Fruit fly (Drosophila melanogaster) whole organism, embryonic: ENCODE measurements around the gene Pex7.

Experiments used
- Adf1 ChIP-seq: fragments of 200-800 bp; sonication (Bioruptor generic); IDR thresholded peaks from 2 replicates; pipeline ENCODE4 v1.3.6; 2022; ENCODE audit warnings: missing biosample characterization, missing genetic modification characterization
- BEAF-32 ChIP-seq: fragments of 200-800 bp; sonication (Bioruptor generic); optimal IDR thresholded peaks from 3 replicates; lab custom pipeline; 2017; ENCODE audit warnings: missing biosample characterization, missing genetic modification characterization, mild to moderate bottlenecking, moderate library complexity, missing genetic modification reagents
- CG1024 ChIP-seq: fragments of 200-800 bp; sonication (Bioruptor generic); IDR thresholded peaks from 2 replicates; pipeline ENCODE4 v1.3.6; 2022; ENCODE audit warnings: missing biosample characterization, missing genetic modification characterization
- CG12744 ChIP-seq: fragments of 200-800 bp; sonication (Bioruptor generic); optimal IDR thresholded peaks from 2 replicates; lab custom pipeline; 2016; ENCODE audit warnings: missing biosample characterization, missing genetic modification characterization
- CG13287 ChIP-seq: fragments of 200-800 bp; sonication (Bioruptor generic); IDR thresholded peaks from 2 replicates; pipeline ENCODE4 v1.3.6; 2022; ENCODE audit warnings: missing biosample characterization, missing genetic modification characterization; ENCODE audit not compliant: partially characterized antibody
- CG13424 ChIP-seq: fragments of 200-800 bp; sonication (Bioruptor generic); optimal IDR thresholded peaks from 2 replicates; lab custom pipeline; 2019; ENCODE audit warnings: missing biosample characterization, mild to moderate bottlenecking, missing genetic modification characterization, moderate library complexity
- CG13624 ChIP-seq: fragments of 200-800 bp; sonication (Bioruptor generic); optimal IDR thresholded peaks from 2 replicates; lab custom pipeline; 2016; ENCODE audit warnings: missing biosample characterization, missing genetic modification characterization
- CG14014 ChIP-seq: fragments of 200-800 bp; sonication (Bioruptor generic); IDR thresholded peaks from 2 replicates; pipeline ENCODE4 v1.3.6; 2022; ENCODE audit warnings: missing biosample characterization, missing genetic modification characterization
- CG17328 ChIP-seq: fragments of 200-800 bp; sonication (Bioruptor generic); IDR thresholded peaks from 2 replicates; pipeline ENCODE4 v1.3.6; 2022; ENCODE audit warnings: missing biosample characterization, missing genetic modification characterization
- CG18262 ChIP-seq: fragments of 200-800 bp; optimal IDR thresholded peaks from 3 replicates; lab custom pipeline; 2019; ENCODE audit warnings: missing biosample characterization, mild to moderate bottlenecking, missing genetic modification characterization, moderate library complexity
- CG1832 ChIP-seq: fragments of 200-800 bp; sonication (Bioruptor generic); optimal IDR thresholded peaks from 2 replicates; lab custom pipeline; 2017; ENCODE audit warnings: missing biosample characterization, mild to moderate bottlenecking, missing genetic modification characterization, inconsistent platforms
- CG2889 ChIP-seq: fragments of 200-800 bp; sonication (Bioruptor generic); IDR thresholded peaks from 3 replicates; pipeline ENCODE4 v1.3.6; 2022; ENCODE audit warnings: missing biosample characterization, missing genetic modification characterization
- CG3281 ChIP-seq: fragments of 200-800 bp; sonication (Bioruptor generic); optimal IDR thresholded peaks from 3 replicates; lab custom pipeline; 2017; ENCODE audit warnings: missing biosample characterization, mild to moderate bottlenecking, missing genetic modification characterization
- CG34224 ChIP-seq: fragments of 200-800 bp; sonication (Bioruptor generic); IDR thresholded peaks from 3 replicates; pipeline ENCODE4 v1.3.6; 2022; ENCODE audit warnings: missing biosample characterization, missing genetic modification characterization; ENCODE audit not compliant: partially characterized antibody
- CG4360 ChIP-seq: fragments of 200-800 bp; sonication (Bioruptor generic); IDR thresholded peaks from 2 replicates; pipeline ENCODE4 v1.3.6; 2022; ENCODE audit warnings: missing biosample characterization, missing genetic modification characterization
- CG4854 ChIP-seq: fragments of 200-800 bp; sonication (Bioruptor generic); optimal IDR thresholded peaks from 2 replicates; lab custom pipeline; 2016; ENCODE audit warnings: missing biosample characterization, missing genetic modification characterization, inconsistent platforms
- CG5180 ChIP-seq: fragments of 200-800 bp; sonication (Bioruptor generic); optimal IDR thresholded peaks from 3 replicates; lab custom pipeline; 2017; ENCODE audit warnings: missing biosample characterization, missing genetic modification characterization, mild to moderate bottlenecking, moderate library complexity, missing genetic modification reagents
- CG7372 ChIP-seq: fragments of 200-800 bp; sonication (Bioruptor generic); IDR thresholded peaks from 2 replicates; pipeline ENCODE4 v1.3.6; 2022; ENCODE audit warnings: missing biosample characterization, missing genetic modification characterization
- CG7963 ChIP-seq: fragments of 200-800 bp; sonication (Bioruptor generic); IDR thresholded peaks from 3 replicates; pipeline ENCODE4 v1.3.6; 2022; ENCODE audit warnings: missing biosample characterization, missing genetic modification characterization; ENCODE audit not compliant: partially characterized antibody
- CG8388 ChIP-seq: fragments of 200-800 bp; sonication (Bioruptor generic); optimal IDR thresholded peaks from 2 replicates; lab custom pipeline; 2019; ENCODE audit warnings: missing biosample characterization, mild to moderate bottlenecking, missing genetic modification characterization, moderate library complexity
- CG9727 ChIP-seq: fragments of 200-800 bp; sonication (Bioruptor generic); optimal IDR thresholded peaks from 3 replicates; lab custom pipeline; 2017; ENCODE audit warnings: missing biosample characterization, mild to moderate bottlenecking, missing genetic modification characterization
- Drgx ChIP-seq: fragments of 200-800 bp; sonication (Bioruptor generic); IDR thresholded peaks from 2 replicates; pipeline ENCODE4 v1.3.6; 2022; ENCODE audit warnings: missing biosample characterization, missing genetic modification characterization
- H15 ChIP-seq: fragments of 200-800 bp; sonication (Bioruptor generic); IDR thresholded peaks from 3 replicates; pipeline ENCODE4 v1.3.6; 2022; ENCODE audit warnings: missing biosample characterization, missing genetic modification characterization
- Hand ChIP-seq: fragments of 200-800 bp; sonication (Bioruptor generic); optimal IDR thresholded peaks from 2 replicates; lab custom pipeline; 2017; ENCODE audit warnings: mild to moderate bottlenecking, missing biosample characterization, missing genetic modification reagents, missing genetic modification characterization
- HmgD ChIP-seq: fragments of 200-800 bp; sonication (Bioruptor generic); optimal IDR thresholded peaks from 3 replicates; lab custom pipeline; 2016; ENCODE audit warnings: missing biosample characterization, missing genetic modification characterization
- Hmx ChIP-seq: fragments of 200-800 bp; sonication (Bioruptor generic); optimal IDR thresholded peaks from 2 replicates; lab custom pipeline; 2016; ENCODE audit warnings: missing biosample characterization, missing genetic modification characterization
- Hr39 ChIP-seq: fragments of >200 bp; optimal IDR thresholded peaks from 2 replicates; lab custom pipeline; 2017
- MBD-R2 ChIP-seq: fragments of 200-800 bp; sonication (Bioruptor generic); IDR thresholded peaks from 2 replicates; pipeline ENCODE4 v1.3.6; 2022; ENCODE audit warnings: missing biosample characterization, missing genetic modification characterization
- Mad ChIP-seq: fragments of 200-800 bp; sonication (Bioruptor generic); optimal IDR thresholded peaks from 2 replicates; lab custom pipeline; 2016; ENCODE audit warnings: missing biosample characterization, missing genetic modification characterization
- NK7.1 ChIP-seq: fragments of 200-800 bp; sonication (Bioruptor generic); optimal IDR thresholded peaks from 3 replicates; lab custom pipeline; 2016; ENCODE audit warnings: missing biosample characterization, missing genetic modification characterization
- Nf-YB ChIP-seq: fragments of 200-800 bp; sonication (Bioruptor generic); optimal IDR thresholded peaks from 3 replicates; lab custom pipeline; 2019; ENCODE audit warnings: missing biosample characterization, mild to moderate bottlenecking, missing genetic modification characterization, moderate library complexity
- Six4 ChIP-seq: fragments of 200-800 bp; sonication (Bioruptor generic); optimal IDR thresholded peaks from 2 replicates; lab custom pipeline; 2016; ENCODE audit warnings: missing biosample characterization, missing genetic modification characterization
- ato ChIP-seq: fragments of 200-800 bp; sonication (Bioruptor generic); IDR thresholded peaks from 2 replicates; pipeline ENCODE4 v1.3.6; 2022; ENCODE audit warnings: missing biosample characterization, missing genetic modification characterization; ENCODE audit not compliant: partially characterized antibody
- chif ChIP-seq, 2 experiments: fragments of 200-800 bp; sonication (Bioruptor generic); optimal IDR thresholded peaks; 3 replicates each; lab custom pipeline; 2016; ENCODE audit warnings: missing biosample characterization in 2 of 2, missing genetic modification characterization in 2 of 2
- chm ChIP-seq: fragments of 200-800 bp; sonication (Bioruptor generic); IDR thresholded peaks from 2 replicates; pipeline ENCODE4 v1.3.6; 2022; ENCODE audit warnings: missing biosample characterization, missing genetic modification characterization
- corto ChIP-seq: fragments of 200-800 bp; sonication (Bioruptor generic); optimal IDR thresholded peaks from 2 replicates; lab custom pipeline; 2016; ENCODE audit warnings: missing biosample characterization, mild to moderate bottlenecking, missing genetic modification characterization, moderate library complexity
- dati ChIP-seq: fragments of 200-800 bp; sonication (Bioruptor generic); IDR thresholded peaks from 2 replicates; pipeline ENCODE4 v1.3.6; 2022; ENCODE audit warnings: missing biosample characterization, missing genetic modification characterization
- emc ChIP-seq: fragments of 200-800 bp; sonication (Bioruptor generic); optimal IDR thresholded peaks from 2 replicates; lab custom pipeline; 2016; ENCODE audit warnings: missing biosample characterization, missing genetic modification characterization
- eyg ChIP-seq: fragments of 200-800 bp; sonication (Bioruptor generic); optimal IDR thresholded peaks from 3 replicates; lab custom pipeline; 2016; ENCODE audit warnings: missing biosample characterization, missing genetic modification characterization
- grn ChIP-seq: fragments of 200-800 bp; sonication (Bioruptor generic); optimal IDR thresholded peaks from 3 replicates; lab custom pipeline; 2017; ENCODE audit warnings: missing biosample characterization, missing genetic modification characterization
- her ChIP-seq: fragments of 200-800 bp; sonication (Bioruptor generic); optimal IDR thresholded peaks from 2 replicates; lab custom pipeline; 2016; ENCODE audit warnings: missing biosample characterization, missing genetic modification characterization
- inv ChIP-seq: fragments of 200-800 bp; sonication (Bioruptor generic); IDR thresholded peaks from 2 replicates; pipeline ENCODE4 v1.3.6; 2022; ENCODE audit warnings: missing biosample characterization, missing genetic modification characterization; ENCODE audit not compliant: partially characterized antibody
- klu ChIP-seq: fragments of 200-800 bp; sonication (Bioruptor generic); IDR thresholded peaks from 2 replicates; pipeline ENCODE4 v1.3.6; 2022; ENCODE audit warnings: missing biosample characterization, missing genetic modification characterization
- lilli ChIP-seq: fragments of 200-800 bp; sonication (Bioruptor generic); optimal IDR thresholded peaks from 3 replicates; lab custom pipeline; 2016; ENCODE audit warnings: missing biosample characterization, missing genetic modification characterization
- mld ChIP-seq: fragments of 200-800 bp; sonication (Bioruptor generic); IDR thresholded peaks from 3 replicates; pipeline ENCODE4 v1.3.6; 2022; ENCODE audit warnings: missing biosample characterization, missing genetic modification characterization; ENCODE audit not compliant: partially characterized antibody
- nerfin-1 ChIP-seq: fragments of 200-800 bp; sonication (Bioruptor generic); optimal IDR thresholded peaks from 3 replicates; lab custom pipeline; 2019; ENCODE audit warnings: missing biosample characterization, mild to moderate bottlenecking, missing genetic modification characterization, moderate library complexity
- nom ChIP-seq: fragments of 200-800 bp; sonication (Bioruptor generic); optimal IDR thresholded peaks from 2 replicates; lab custom pipeline; 2017; ENCODE audit warnings: missing biosample characterization, missing genetic modification characterization, mild to moderate bottlenecking, moderate library complexity, missing genetic modification reagents
- tio ChIP-seq: fragments of 200-800 bp; sonication (Bioruptor generic); optimal IDR thresholded peaks from 2 replicates; lab custom pipeline; 2017; ENCODE audit warnings: missing biosample characterization, missing genetic modification characterization, inconsistent platforms
- zen2 ChIP-seq: fragments of 200-800 bp; sonication (Bioruptor generic); IDR thresholded peaks from 3 replicates; pipeline ENCODE4 v1.3.6; 2022; ENCODE audit warnings: missing biosample characterization, missing genetic modification characterization; ENCODE audit not compliant: partially characterized antibody

The Pex7 gene

dm6 chr3L:8672199-8673059 lies 25.5 kb downstream of the Pex7 start (continued):
- TF ChIP-seq her = no peak
- TF ChIP-seq CG7372 (GFP tag; lab: Robert Waterston, UW) = no peak
- TF ChIP-seq Hr39 = no peak
- peak; percentile 70 for TF ChIP-seq CG13624 (GFP tag; lab: Kevin White, UChicago)
- no peak for TF ChIP-seq HmgD (GFP tag; lab: Kevin White, UChicago)
- TF ChIP-seq corto = peak; percentile 14
- TF ChIP-seq CG8388 (GFP tag; lab: Kevin White, UChicago) = peak; percentile 13
- no peak for TF ChIP-seq CG1024
- no peak for TF ChIP-seq chm
- TF ChIP-seq eyg (GFP tag; lab: Kevin White, UChicago) = no peak
- TF ChIP-seq Mad = no peak
- TF ChIP-seq lilli (GFP tag; lab: Kevin White, UChicago) = peak; percentile 67
- no peak for TF ChIP-seq dati (GFP tag; lab: Robert Waterston, UW)
- TF ChIP-seq Adf1 (GFP tag; lab: Robert Waterston, UW) = peak; percentile 60
- no peak for TF ChIP-seq mld (GFP tag; lab: Robert Waterston, UW)
- TF ChIP-seq nerfin-1 (tag; lab: Kevin White, UChicago) = no peak
- no peak for TF ChIP-seq Nf-YB
- no peak for TF ChIP-seq BEAF-32 (GFP tag; lab: Kevin White, UChicago)
- TF ChIP-seq CG12744 (GFP tag; lab: Kevin White, UChicago) = no peak
- no peak for TF ChIP-seq CG4360 (GFP tag; lab: Robert Waterston, UW)
- peak; percentile 28 for TF ChIP-seq CG1832 (GFP tag; lab: Kevin White, UChicago)
- no peak for TF ChIP-seq CG5180
- TF ChIP-seq CG13287 (GFP tag; lab: Robert Waterston, UW) = no peak
- peak; percentile 30 for TF ChIP-seq tio (GFP tag; lab: Kevin White, UChicago)
- peak; percentile 45 for TF ChIP-seq CG14014 (GFP tag; lab: Robert Waterston, UW)
- TF ChIP-seq ato (GFP tag; lab: Robert Waterston, UW) = no peak
- TF ChIP-seq H15 (GFP tag; lab: Robert Waterston, UW) = no peak
- peak; percentile 76 for TF ChIP-seq Drgx
- no peak for TF ChIP-seq CG7963 (GFP tag; lab: Robert Waterston, UW)
- no peak for TF ChIP-seq emc (GFP tag; lab: Kevin White, UChicago)
- TF ChIP-seq grn (GFP tag; lab: Kevin White, UChicago) = no peak
- no peak for TF ChIP-seq NK7.1 (GFP tag; lab: Kevin White, UChicago)
- no peak for TF ChIP-seq CG17328
- TF ChIP-seq Hmx (GFP tag; lab: Kevin White, UChicago) = no peak
- peak; percentile 36 for TF ChIP-seq Hand (GFP tag; lab: Kevin White, UChicago)
- no peak; the same call in 1 of the 2 replicates for TF ChIP-seq MBD-R2 (GFP tag; lab: Robert Waterston, UW)
- no peak for TF ChIP-seq inv (GFP tag; lab: Robert Waterston, UW)
- no peak for TF ChIP-seq klu (GFP tag; lab: Robert Waterston, UW)
- peak; percentile 36 for TF ChIP-seq CG4854 (GFP tag; lab: Kevin White, UChicago)
- TF ChIP-seq Six4 (GFP tag; lab: Kevin White, UChicago) = no peak
- no peak for TF ChIP-seq CG18262 (tag; lab: Kevin White, UChicago)
- peak; percentile 45 for TF ChIP-seq CG9727 (GFP tag; lab: Kevin White, UChicago)
- no peak for TF ChIP-seq nom (GFP tag; lab: Kevin White, UChicago)
- no peak; the same call in 2 of the 3 replicates for TF ChIP-seq zen2 (GFP tag; lab: Robert Waterston, UW)
- 0 out of 3 replicates have a peak, but pooled peaks have one; percentile 14 for TF ChIP-seq CG34224
- peak; percentile 65 for TF ChIP-seq CG3281 (GFP tag; lab: Kevin White, UChicago)
- peak; percentile 41 for TF ChIP-seq CG13424 (tag; lab: Kevin White, UChicago)
- peak; percentile 33; the same call in 1 of the 3 replicates for TF ChIP-seq CG2889
- no peak for TF ChIP-seq chif (GFP tag; optimal IDR thresholded peaks at IDR 0.05; lab: Kevin White, UChicago)
